Worm (Caenorhabditis elegans): ENCODE results near the gene rpl-10.

DNA sequence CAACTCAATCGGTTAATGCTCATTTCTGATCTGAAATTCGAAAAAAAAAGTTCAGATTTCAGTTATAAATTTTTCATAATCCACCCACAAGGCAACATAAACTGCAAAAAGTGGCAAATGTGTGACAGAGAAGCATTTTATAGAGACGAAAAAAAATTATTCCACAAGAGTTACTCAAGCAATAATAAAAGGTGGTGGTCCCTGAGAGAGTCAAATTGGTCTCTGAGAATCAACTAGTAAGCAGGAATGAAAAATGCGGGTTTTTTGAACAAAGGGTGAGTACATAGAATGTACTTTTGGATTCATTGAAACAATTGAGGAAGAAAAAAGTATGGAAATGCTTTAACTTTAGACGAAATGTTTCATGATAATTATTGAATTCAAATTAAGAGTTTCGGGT, 26.7 kb downstream of the rpl-10 start, which contains the start of gene T05C12.11:
- TF ChIP-seq pha-4 (tag; optimal IDR thresholded peaks at IDR 0.05) (no peak), T07F8.4 (tag; optimal IDR thresholded peaks at IDR 0.05) (no peak), mcd-1 (GFP tag; IDR thresholded peaks at IDR 0.05) (no peak), ztf-22 (GFP tag; optimal IDR thresholded peaks at IDR 0.05) (no peak), madf-8 (GFP tag; conservative IDR thresholded peaks at IDR 0.05) (no peak), F37B4.10 (GFP tag; IDR thresholded peaks at IDR 0.05) (no peak)
